Worm (Caenorhabditis elegans) whole organism, L1 larva: ENCODE results near the gene clec-28.

Experiments used
- F16B12.6 ChIP-seq: fragments of 150-350 bp; optimal IDR thresholded peaks from 2 replicates; lab custom pipeline; 2014; ENCODE audit warnings: missing biosample characterization, missing genetic modification characterization
- aha-1 ChIP-seq: fragments of 150-350 bp; optimal IDR thresholded peaks from 2 replicates; lab custom pipeline; 2014; ENCODE audit warnings: missing biosample characterization, missing genetic modification characterization
- ama-1 ChIP-seq: fragments of 150-350 bp; optimal IDR thresholded peaks from 2 replicates; lab custom pipeline; 2014
- blmp-1 ChIP-seq: fragments of 150-350 bp; optimal IDR thresholded peaks from 2 replicates; lab custom pipeline; 2014; ENCODE audit warnings: missing biosample characterization, missing genetic modification characterization
- ceh-63 ChIP-seq: fragments of 200-800 bp; sonication (Bioruptor generic); optimal IDR thresholded peaks from 2 replicates; lab custom pipeline; 2018; ENCODE audit warnings: mild to moderate bottlenecking, missing genetic modification characterization, missing compliant biosample characterization
- ceh-8 ChIP-seq: fragments of 200-800 bp; sonication (Bioruptor generic); optimal IDR thresholded peaks from 2 replicates; lab custom pipeline; 2018; ENCODE audit warnings: mild to moderate bottlenecking, missing genetic modification characterization, moderate library complexity, missing compliant biosample characterization
- ceh-82 ChIP-seq, 3 experiments: fragments of 150-350 bp in 1 of 3; sonication (generic microtip) in 2 of 3; optimal IDR thresholded peaks; 2 replicates each; lab custom pipeline; 2014 to 2017; ENCODE audit warnings: missing biosample characterization in 3 of 3, missing genetic modification characterization in 3 of 3
- ceh-88 ChIP-seq: fragments of 200-800 bp; sonication (Bioruptor generic); IDR thresholded peaks from 2 replicates; pipeline ENCODE4 v1.3.6; 2022; ENCODE audit warnings: missing genetic modification characterization, missing compliant biosample characterization
- dpl-1 ChIP-seq, 3 experiments: fragments of 150-350 bp in 2 of 3; sonication (generic microtip) in 1 of 3; optimal IDR thresholded peaks; 2 replicates each; lab custom pipeline; 2014 to 2017; ENCODE audit warnings: missing biosample characterization in 3 of 3, missing genetic modification characterization in 3 of 3, missing genetic modification reagents in 3 of 3
- dsc-1 ChIP-seq: sonication (generic microtip); optimal IDR thresholded peaks from 2 replicates; lab custom pipeline; 2016; ENCODE audit warnings: mild to moderate bottlenecking, missing genetic modification characterization, missing compliant biosample characterization
- efl-1 ChIP-seq, 4 experiments: fragments of 150-350 bp; optimal IDR thresholded peaks in 3 of 4; peaks in 1 of 4; 1 replicate in 1 of 4; 2 replicates in 3 of 4; lab custom pipeline; 2014; ENCODE audit warnings: missing biosample characterization in 2 of 4, missing genetic modification characterization in 2 of 4, missing genetic modification reagents in 2 of 4
- egl-27 ChIP-seq, 2 experiments: fragments of 150-350 bp in 1 of 2; sonication (generic microtip); optimal IDR thresholded peaks; 3 replicates each; lab custom pipeline; 2017 to 2018; ENCODE audit warnings: missing biosample characterization in 2 of 2, missing genetic modification characterization in 2 of 2, missing genetic modification reagents in 2 of 2
- ets-5 ChIP-seq: fragments of 200-800 bp; sonication (Bioruptor generic); IDR thresholded peaks from 2 replicates; pipeline ENCODE4 v1.3.6; 2022; ENCODE audit warnings: missing genetic modification characterization, missing compliant biosample characterization
- fkh-10 ChIP-seq: sonication (generic microtip); optimal IDR thresholded peaks from 2 replicates; lab custom pipeline; 2017; ENCODE audit warnings: missing biosample characterization, missing genetic modification reagents, missing genetic modification characterization
- fkh-8 ChIP-seq: sonication (generic microtip); optimal IDR thresholded peaks from 2 replicates; lab custom pipeline; 2016; ENCODE audit warnings: mild to moderate bottlenecking, missing genetic modification characterization, missing compliant biosample characterization
- hlh-4 ChIP-seq: sonication (generic microtip); optimal IDR thresholded peaks from 2 replicates; lab custom pipeline; 2016; ENCODE audit warnings: mild to moderate bottlenecking, missing genetic modification characterization, missing compliant biosample characterization
- lin-13 ChIP-seq: fragments of 150-350 bp; optimal IDR thresholded peaks from 2 replicates; lab custom pipeline; 2014; ENCODE audit warnings: missing biosample characterization, missing genetic modification reagents, missing genetic modification characterization
- lin-14 ChIP-seq: fragments of 200-800 bp; sonication (Bioruptor generic); optimal IDR thresholded peaks from 2 replicates; lab custom pipeline; 2018; ENCODE audit warnings: mild to moderate bottlenecking, missing genetic modification characterization, moderate library complexity, missing compliant biosample characterization
- lin-15B ChIP-seq: fragments of 150-350 bp; sonication (generic microtip); optimal IDR thresholded peaks from 3 replicates; lab custom pipeline; 2014; ENCODE audit warnings: missing biosample characterization, missing genetic modification characterization
- lin-35 ChIP-seq, 2 experiments: fragments of 150-350 bp; optimal IDR thresholded peaks; 2 replicates each; lab custom pipeline; 2014; ENCODE audit warnings: missing biosample characterization in 2 of 2, missing genetic modification characterization in 2 of 2, missing genetic modification reagents in 2 of 2
- mab-9 ChIP-seq: fragments of 200-800 bp; sonication (Bioruptor generic); IDR thresholded peaks from 2 replicates; pipeline ENCODE4 v1.3.6; 2022; ENCODE audit warnings: missing genetic modification reagents, missing genetic modification characterization, missing compliant biosample characterization
- mdl-1 ChIP-seq, 2 experiments: fragments of 150-350 bp; optimal IDR thresholded peaks; 2 replicates each; lab custom pipeline; 2014 to 2017; ENCODE audit warnings: missing biosample characterization in 2 of 2, missing genetic modification characterization in 2 of 2, inconsistent platforms in 1 of 2
- nhr-11 ChIP-seq: fragments of 150-350 bp; optimal IDR thresholded peaks from 2 replicates; lab custom pipeline; 2014; ENCODE audit warnings: missing biosample characterization, missing genetic modification characterization
- nhr-20 ChIP-seq: sonication (generic microtip); optimal IDR thresholded peaks from 2 replicates; lab custom pipeline; 2016; ENCODE audit warnings: mild to moderate bottlenecking, missing genetic modification characterization, missing compliant biosample characterization
- nhr-47 ChIP-seq: sonication (generic microtip); optimal IDR thresholded peaks from 2 replicates; lab custom pipeline; 2016; ENCODE audit warnings: mild to moderate bottlenecking, missing genetic modification characterization, moderate library complexity, missing compliant biosample characterization
- nhr-76 ChIP-seq: sonication (generic microtip); optimal IDR thresholded peaks from 2 replicates; lab custom pipeline; 2017; ENCODE audit warnings: missing biosample characterization, missing genetic modification characterization
- nhr-90 ChIP-seq: sonication (generic microtip); optimal IDR thresholded peaks from 2 replicates; lab custom pipeline; 2016; ENCODE audit warnings: mild to moderate bottlenecking, missing genetic modification characterization, missing compliant biosample characterization; ENCODE audit not compliant: poor library complexity
- pqm-1 ChIP-seq: sonication (generic microtip); optimal IDR thresholded peaks from 3 replicates; lab custom pipeline; 2017; ENCODE audit warnings: missing biosample characterization, missing genetic modification characterization
- skn-1 ChIP-seq: fragments of 150-350 bp; optimal IDR thresholded peaks from 2 replicates; lab custom pipeline; 2014; ENCODE audit warnings: missing biosample characterization, missing genetic modification characterization
- swsn-7 ChIP-seq: sonication (generic microtip); optimal IDR thresholded peaks from 2 replicates; lab custom pipeline; 2016; ENCODE audit warnings: missing genetic modification characterization, missing compliant biosample characterization
- unc-30 ChIP-seq: sonication (generic microtip); optimal IDR thresholded peaks from 2 replicates; lab custom pipeline; 2017; ENCODE audit warnings: missing biosample characterization, missing genetic modification characterization
- unc-62 ChIP-seq: fragments of 150-350 bp; optimal IDR thresholded peaks from 2 replicates; lab custom pipeline; 2014; ENCODE audit warnings: missing biosample characterization, missing genetic modification reagents, missing genetic modification characterization
- unc-98 ChIP-seq: fragments of 200-800 bp; sonication (Bioruptor generic); IDR thresholded peaks from 2 replicates; pipeline ENCODE4 v1.3.6; 2022; ENCODE audit warnings: missing genetic modification characterization, missing compliant biosample characterization
- xbp-1 ChIP-seq: sonication (generic microtip); optimal IDR thresholded peaks from 2 replicates; lab custom pipeline; 2016; ENCODE audit warnings: missing genetic modification characterization, missing compliant biosample characterization
- zip-4 ChIP-seq: fragments of 200-800 bp; sonication (Bioruptor generic); optimal IDR thresholded peaks from 2 replicates; lab custom pipeline; 2018; ENCODE audit warnings: mild to moderate bottlenecking, missing genetic modification characterization, moderate library complexity, missing compliant biosample characterization
- ztf-4 ChIP-seq: fragments of 150-350 bp; optimal IDR thresholded peaks from 2 replicates; lab custom pipeline; 2014; ENCODE audit warnings: missing biosample characterization, missing genetic modification characterization

The clec-28 gene

DNA sequence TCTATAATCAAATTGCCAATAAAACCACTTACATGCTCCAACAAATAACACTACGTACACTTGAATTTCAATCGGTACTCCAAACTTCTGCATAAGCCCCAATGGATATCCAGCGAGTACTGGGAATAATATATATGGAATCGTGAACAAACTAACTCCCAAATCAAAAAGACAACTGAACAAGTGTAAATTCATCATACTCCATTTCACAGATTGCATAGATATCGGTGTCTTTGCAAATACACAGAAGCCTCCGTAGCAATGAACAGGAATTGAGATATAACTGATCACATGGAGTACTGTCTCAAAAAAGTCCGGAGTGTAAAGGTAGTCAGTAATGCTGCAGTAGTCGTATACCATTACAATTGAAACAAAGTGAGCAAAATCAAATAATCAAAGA is 36.1 kb upstream of the clec-28 start, which contains the start of gene srh-214:
TSS of gene srh-214 (minus strand) at position 360 of the 400 bp plus-strand sequence.
- no peak for TF ChIP-seq lin-14
- no peak for TF ChIP-seq efl-1 (optimal IDR thresholded peaks at IDR 0.05; lab: Kevin White, UChicago)
- TF ChIP-seq efl-1 (GFP tag; optimal IDR thresholded peaks at IDR 0.05 in 1 of 2; lab: Kevin White, UChicago), result peak in 1 of 2 experiments; percentile 65
- no peak for TF ChIP-seq ceh-82 (tag; optimal IDR thresholded peaks at IDR 0.05; lab: Kevin White, UChicago)
- TF ChIP-seq lin-35 (GFP tag; optimal IDR thresholded peaks at IDR 0.05; lab: Kevin White, UChicago), result no peak

DNA sequence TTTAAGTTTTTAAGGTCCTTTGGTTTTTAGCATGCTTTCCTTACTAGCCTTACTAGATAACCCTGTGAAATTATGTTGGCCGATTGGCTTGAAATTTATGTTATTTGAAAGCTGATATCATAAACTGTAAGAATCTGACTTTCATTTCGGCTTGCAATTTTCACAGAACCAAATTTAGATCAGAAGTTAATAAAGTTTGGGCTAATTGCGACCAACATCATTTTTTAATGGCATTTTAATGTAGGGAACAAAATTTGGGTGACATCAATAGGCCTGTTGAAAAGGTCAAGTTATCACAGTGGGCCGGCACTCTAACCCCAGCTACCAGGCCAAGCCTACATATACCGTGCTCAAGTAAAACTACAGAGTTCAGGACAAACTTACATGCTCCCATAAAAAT is 34.2 kb upstream of the clec-28 start:
- TF ChIP-seq nhr-47 (tag; lab: Kevin White, UChicago), result no peak
- no peak for TF ChIP-seq ceh-88 (GFP tag; lab: Robert Waterston, UW)
- no peak for TF ChIP-seq unc-98 (GFP tag; lab: Robert Waterston, UW)
- no peak for TF ChIP-seq hlh-4

DNA sequence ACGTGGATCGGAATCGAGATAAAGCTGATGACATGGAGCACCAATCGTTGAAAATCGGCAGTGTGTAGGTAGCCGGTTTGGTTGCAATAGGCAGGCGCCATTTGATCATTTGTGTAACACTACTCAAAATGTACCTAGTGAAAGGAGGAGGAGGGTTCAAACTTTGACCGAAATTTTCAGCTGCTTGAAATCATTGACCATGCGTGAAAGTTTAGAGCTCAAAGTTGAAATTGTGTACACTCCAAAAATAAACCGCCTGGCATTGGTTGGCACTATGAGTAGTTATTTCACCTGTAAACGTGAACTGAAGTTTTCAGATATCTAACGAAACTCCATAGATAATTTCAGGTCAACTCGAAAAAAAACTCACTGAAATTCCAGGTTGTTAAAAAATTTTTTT is 33.6 kb upstream of the clec-28 start, which contains the start of gene srh-215:
TSS of gene srh-215 (minus strand) at position 101 of the 400 bp plus-strand sequence.
- TF ChIP-seq fkh-8 (tag; lab: Kevin White, UChicago) (no peak), zip-4 (GFP tag; lab: Kevin White, UChicago) (no peak), swsn-7 (tag; lab: Kevin White, UChicago) (no peak), ets-5 (GFP tag; lab: Robert Waterston, UW) (no peak), blmp-1 (tag; lab: Kevin White, UChicago) (no peak), dsc-1 (tag; lab: Kevin White, UChicago) (no peak), ceh-63 (no peak), mdl-1 (tag; optimal IDR thresholded peaks at IDR 0.05; lab: Kevin White, UChicago) (no peak), lin-13 (GFP tag; lab: Kevin White, UChicago) (no peak), pqm-1 (tag; lab: Kevin White, UChicago) (no peak), fkh-10 (GFP tag; lab: Kevin White, UChicago) (no peak), unc-98 (GFP tag; lab: Robert Waterston, UW) (no peak)

- TF ChIP-seq lin-15B (no peak), fkh-10 (GFP tag; lab: Kevin White, UChicago) (no peak), mdl-1 (tag; optimal IDR thresholded peaks at IDR 0.05; lab: Kevin White, UChicago) (no peak), F16B12.6 (tag; lab: Kevin White, UChicago) (no peak), hlh-4 (no peak), dpl-1 (GFP tag; optimal IDR thresholded peaks at IDR 0.05; lab: Kevin White, UChicago) (no peak), unc-30 (tag; lab: Kevin White, UChicago) (no peak), nhr-76 (no peak), ama-1 (lab: Kevin White, UChicago) (no peak)
Measured at ce11 chrV:16832865-16833264, 32.6 kb upstream of the clec-28 start, which contains the start of gene phy-3. Gene phy-3, plus strand, starts transcription at chrV:16833165.

DNA sequence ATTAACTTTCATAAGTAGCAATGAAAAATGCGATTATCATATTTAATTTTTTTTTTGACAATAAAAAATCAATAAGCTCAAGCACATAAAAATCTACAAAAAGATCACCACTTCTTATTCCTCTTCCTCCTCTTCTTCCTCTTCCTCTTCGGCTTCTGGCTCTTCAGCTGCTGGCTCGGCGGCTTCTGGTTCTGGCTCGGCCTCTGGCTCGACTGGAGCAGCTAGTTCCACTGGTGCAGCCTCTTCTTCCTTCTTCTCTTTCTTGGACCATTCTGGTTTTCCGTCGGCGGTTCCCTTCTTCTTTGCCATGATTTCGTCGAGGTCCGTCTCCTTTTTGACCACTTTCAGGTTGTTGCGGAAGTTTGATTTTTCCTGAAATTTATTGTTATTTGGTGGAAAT is 31.8 kb upstream of the clec-28 start:
- no peak for TF ChIP-seq lin-14
- no peak for TF ChIP-seq unc-30 (tag; lab: Kevin White, UChicago)
- no peak for TF ChIP-seq nhr-90 (tag; lab: Kevin White, UChicago)
- no peak for TF ChIP-seq egl-27 (tag; optimal IDR thresholded peaks at IDR 0.05; lab: Kevin White, UChicago)
- TF ChIP-seq ztf-4 (tag; lab: Kevin White, UChicago), result no peak
- no peak for TF ChIP-seq blmp-1 (tag; lab: Kevin White, UChicago)
- TF ChIP-seq xbp-1 (tag; lab: Kevin White, UChicago), result no peak
- no peak for TF ChIP-seq skn-1
- TF ChIP-seq unc-62 (GFP tag; lab: Kevin White, UChicago), result no peak
- no peak for TF ChIP-seq mab-9 (GFP tag; lab: Robert Waterston, UW)
- TF ChIP-seq nhr-20, result no peak
- TF ChIP-seq ceh-8 (GFP tag; lab: Kevin White, UChicago), result no peak
- no peak for TF ChIP-seq hlh-4
- TF ChIP-seq aha-1 (tag; lab: Kevin White, UChicago), result no peak
- TF ChIP-seq ceh-88 (GFP tag; lab: Robert Waterston, UW), result no peak
- no peak for TF ChIP-seq nhr-11 (tag; lab: Kevin White, UChicago)
